Fruit fly (Drosophila melanogaster): Measurements from ENCODE around the gene unc-45.

dm6 chr3R:7999530-8000116 is 33.5 kb upstream of the unc-45 start, which contains the start of gene PIG-H:
- no peak for TF ChIP-seq CG8478 (optimal IDR thresholded peaks at IDR 0.05)
- no peak for TF ChIP-seq CTCF (optimal IDR thresholded peaks at IDR 0.05)

Data from S2 (cell line).